Worm (Caenorhabditis elegans) whole organism, L3 larva: ENCODE data around the gene nlp-20.

ENCODE experiments used
- ZK546.5 ChIP-seq: sonication (generic microtip); optimal IDR thresholded peaks from 2 replicates; lab custom pipeline; 2017; ENCODE audit warnings: missing biosample characterization, missing genetic modification characterization
- aly-2 ChIP-seq: fragments of 150-350 bp; optimal IDR thresholded peaks from 2 replicates; lab custom pipeline; 2014; ENCODE audit warnings: missing biosample characterization, missing genetic modification characterization
- ama-1 ChIP-seq: fragments of 150-350 bp; optimal IDR thresholded peaks from 2 replicates; lab custom pipeline; 2018
- ceh-28 ChIP-seq: fragments of 150-350 bp; optimal IDR thresholded peaks from 2 replicates; lab custom pipeline; 2014; ENCODE audit warnings: missing biosample characterization, missing genetic modification reagents, missing genetic modification characterization
- ceh-82 ChIP-seq: fragments of 150-350 bp; optimal IDR thresholded peaks from 2 replicates; lab custom pipeline; 2014; ENCODE audit warnings: missing biosample characterization, missing genetic modification characterization
- ceh-9 ChIP-seq: sonication (generic microtip); optimal IDR thresholded peaks from 2 replicates; lab custom pipeline; 2018; ENCODE audit warnings: missing biosample characterization, missing genetic modification characterization
- daf-12 ChIP-seq: fragments of 150-350 bp; optimal IDR thresholded peaks from 2 replicates; lab custom pipeline; 2014; ENCODE audit warnings: missing biosample characterization, missing genetic modification reagents, missing genetic modification characterization
- egl-27 ChIP-seq: sonication (generic microtip); optimal IDR thresholded peaks from 4 replicates; lab custom pipeline; 2017; ENCODE audit warnings: missing biosample characterization, missing genetic modification reagents, missing genetic modification characterization
- egl-5 ChIP-seq: fragments of 150-350 bp; optimal IDR thresholded peaks from 2 replicates; lab custom pipeline; 2017; ENCODE audit warnings: missing biosample characterization, missing genetic modification reagents, missing genetic modification characterization, inconsistent platforms
- elt-1 ChIP-seq: fragments of 150-350 bp; optimal IDR thresholded peaks from 2 replicates; lab custom pipeline; 2014; ENCODE audit warnings: missing biosample characterization, missing genetic modification characterization
- elt-2 ChIP-seq: sonication (generic microtip); optimal IDR thresholded peaks from 2 replicates; lab custom pipeline; 2016; ENCODE audit warnings: missing genetic modification reagents, mild to moderate bottlenecking, missing genetic modification characterization, missing compliant biosample characterization
- elt-3 ChIP-seq, 3 experiments: fragments of 150-350 bp in 1 of 3; sonication (generic microtip) in 2 of 3; optimal IDR thresholded peaks; 2 replicates in 2 of 3; 4 replicates in 1 of 3; lab custom pipeline; 2014 to 2017; ENCODE audit warnings: missing biosample characterization in 3 of 3, missing genetic modification characterization in 3 of 3
- fkh-10 ChIP-seq: sonication (generic microtip); optimal IDR thresholded peaks from 2 replicates; lab custom pipeline; 2017; ENCODE audit warnings: missing biosample characterization, missing genetic modification reagents, missing genetic modification characterization
- hmg-11 ChIP-seq: sonication (generic microtip); optimal IDR thresholded peaks from 2 replicates; lab custom pipeline; 2016; ENCODE audit warnings: missing genetic modification characterization, missing compliant biosample characterization
- jun-1 ChIP-seq: fragments of 150-350 bp; optimal IDR thresholded peaks from 2 replicates; lab custom pipeline; 2014; ENCODE audit warnings: missing biosample characterization, missing genetic modification reagents, missing genetic modification characterization
- lin-15B ChIP-seq: fragments of 150-350 bp; optimal IDR thresholded peaks from 2 replicates; lab custom pipeline; 2014; ENCODE audit warnings: missing biosample characterization, missing genetic modification characterization
- lin-39 ChIP-seq: fragments of 150-350 bp; optimal IDR thresholded peaks from 2 replicates; lab custom pipeline; 2018; ENCODE audit warnings: missing biosample characterization, missing genetic modification reagents, missing genetic modification characterization
- lsy-12 ChIP-seq: sonication (generic microtip); optimal IDR thresholded peaks from 2 replicates; lab custom pipeline; 2016; ENCODE audit warnings: mild to moderate bottlenecking, missing genetic modification characterization, missing compliant biosample characterization
- mdl-1 ChIP-seq: fragments of 150-350 bp; optimal IDR thresholded peaks from 2 replicates; lab custom pipeline; 2014; ENCODE audit warnings: missing biosample characterization, missing genetic modification characterization
- nfya-1 ChIP-seq: sonication (generic microtip); optimal IDR thresholded peaks from 2 replicates; lab custom pipeline; 2017; ENCODE audit warnings: missing genetic modification characterization, mild to moderate bottlenecking, missing compliant biosample characterization, antibody characterized with exemption, moderate library complexity; ENCODE audit not compliant: insufficient read depth
- nhr-12 ChIP-seq: fragments of 150-350 bp; optimal IDR thresholded peaks from 2 replicates; lab custom pipeline; 2014; ENCODE audit warnings: missing biosample characterization, missing genetic modification characterization
- nhr-23 ChIP-seq: fragments of 150-350 bp; optimal IDR thresholded peaks from 2 replicates; lab custom pipeline; 2014; ENCODE audit warnings: missing biosample characterization, missing genetic modification reagents, missing genetic modification characterization
- nhr-237 ChIP-seq: fragments of 150-350 bp; optimal IDR thresholded peaks from 2 replicates; lab custom pipeline; 2014; ENCODE audit warnings: missing biosample characterization, missing genetic modification characterization
- nhr-25 ChIP-seq: sonication (generic microtip); optimal IDR thresholded peaks from 2 replicates; lab custom pipeline; 2017; ENCODE audit warnings: missing biosample characterization, missing genetic modification characterization
- nhr-28 ChIP-seq: fragments of 150-350 bp; optimal IDR thresholded peaks from 2 replicates; lab custom pipeline; 2014; ENCODE audit warnings: missing biosample characterization, missing genetic modification characterization
- nhr-43 ChIP-seq: sonication (generic microtip); optimal IDR thresholded peaks from 2 replicates; lab custom pipeline; 2016; ENCODE audit warnings: mild to moderate bottlenecking, missing genetic modification characterization, missing compliant biosample characterization; ENCODE audit not compliant: poor library complexity, severe bottlenecking
- nhr-67 ChIP-seq: fragments of 150-350 bp; optimal IDR thresholded peaks from 2 replicates; lab custom pipeline; 2014; ENCODE audit warnings: missing biosample characterization, missing genetic modification characterization
- nhr-76 ChIP-seq: fragments of 150-350 bp; sonication (generic microtip); optimal IDR thresholded peaks from 5 replicates; lab custom pipeline; 2014; ENCODE audit warnings: missing biosample characterization, missing genetic modification characterization
- pha-4 ChIP-seq: fragments of 150-350 bp; optimal IDR thresholded peaks from 2 replicates; lab custom pipeline; 2014; ENCODE audit warnings: missing biosample characterization, missing genetic modification reagents, missing genetic modification characterization
- snpc-4 ChIP-seq: fragments of 150-350 bp; optimal IDR thresholded peaks from 2 replicates; lab custom pipeline; 2014; ENCODE audit warnings: missing biosample characterization, missing genetic modification characterization
- tbx-2 ChIP-seq: sonication (generic microtip); optimal IDR thresholded peaks from 2 replicates; lab custom pipeline; 2016; ENCODE audit warnings: mild to moderate bottlenecking, missing genetic modification characterization, missing compliant biosample characterization
- unc-39 ChIP-seq: sonication (generic microtip); optimal IDR thresholded peaks from 4 replicates; lab custom pipeline; 2017; ENCODE audit warnings: missing biosample characterization, missing genetic modification characterization
- unc-62 ChIP-seq: fragments of 150-350 bp; sonication (generic microtip); optimal IDR thresholded peaks from 4 replicates; lab custom pipeline; 2014; ENCODE audit warnings: missing biosample characterization, missing genetic modification reagents, missing genetic modification characterization
- ztf-11 ChIP-seq: fragments of 150-350 bp; optimal IDR thresholded peaks from 2 replicates; lab custom pipeline; 2014; ENCODE audit warnings: missing biosample characterization, missing genetic modification characterization
- ztf-4 ChIP-seq: fragments of 150-350 bp; optimal IDR thresholded peaks from 2 replicates; lab custom pipeline; 2014; ENCODE audit warnings: missing biosample characterization, missing genetic modification characterization

The nlp-20 gene

ce11 chrIV:7672872-7673271, 30.0 kb upstream of the nlp-20 start, which contains the start of gene C08G9.2:
Gene C08G9.2, minus strand, starts transcription at chrIV:7672972.
- TF ChIP-seq fkh-10 (GFP tag; lab: Kevin White, UChicago): no peak
- no peak for TF ChIP-seq elt-3 (tag; optimal IDR thresholded peaks at IDR 0.05; lab: Kevin White, UChicago)
- TF ChIP-seq mdl-1 (tag; lab: Kevin White, UChicago): no peak
- TF ChIP-seq nhr-25: no peak
- TF ChIP-seq nhr-12 (tag; lab: Kevin White, UChicago): no peak
- TF ChIP-seq nfya-1 (tag; lab: Kevin White, UChicago): no peak
- no peak for TF ChIP-seq jun-1
- no peak for TF ChIP-seq daf-12 (tag; lab: Kevin White, UChicago)
- no peak for TF ChIP-seq hmg-11
- no peak for TF ChIP-seq lin-15B (tag; lab: Kevin White, UChicago)
- no peak for TF ChIP-seq egl-27
- TF ChIP-seq aly-2 (tag; lab: Kevin White, UChicago): no peak
- TF ChIP-seq ama-1: no peak

DNA sequence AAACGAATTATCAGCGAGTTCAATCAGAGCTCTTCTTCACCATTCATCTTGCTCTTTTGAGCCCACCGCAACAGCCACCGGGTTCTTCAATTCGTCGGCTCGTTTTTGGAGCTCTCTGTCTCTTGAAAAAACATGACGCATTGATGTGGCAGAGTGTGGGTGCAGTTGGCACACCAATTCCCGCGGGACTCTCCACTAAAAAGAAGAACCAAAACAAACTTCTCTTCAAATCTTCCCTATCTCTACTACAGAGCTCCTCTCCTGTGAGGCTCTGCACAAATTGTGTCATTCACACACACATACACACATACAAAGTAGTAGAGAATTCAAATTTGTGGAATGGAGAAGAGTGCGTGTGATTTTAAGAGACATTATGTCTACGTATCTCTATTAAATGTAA, 20.1 kb upstream of the nlp-20 start:
- TF ChIP-seq elt-1 (tag; lab: Kevin White, UChicago) (peak; percentile 77), hmg-11 (no peak), unc-62 (peak; percentile 57), nhr-43 (tag; lab: Kevin White, UChicago) (no peak), snpc-4 (tag; lab: Kevin White, UChicago) (no peak), pha-4 (tag; lab: Kevin White, UChicago) (no peak), tbx-2 (tag; lab: Kevin White, UChicago) (no peak), aly-2 (tag; lab: Kevin White, UChicago) (no peak), lin-15B (tag; lab: Kevin White, UChicago) (no peak), lsy-12 (tag; lab: Kevin White, UChicago) (no peak), elt-2 (tag; lab: Kevin White, UChicago) (no peak), ZK546.5 (tag; lab: Kevin White, UChicago) (no peak), lin-39 (tag; lab: Kevin White, UChicago) (peak; percentile 68), fkh-10 (GFP tag; lab: Kevin White, UChicago) (no peak), nhr-67 (tag; lab: Kevin White, UChicago) (no peak), nhr-28 (no peak), nhr-12 (tag; lab: Kevin White, UChicago) (no peak), egl-5 (tag; lab: Kevin White, UChicago) (no peak), nhr-237 (tag; lab: Kevin White, UChicago) (no peak), ama-1 (no peak), ceh-82 (tag; lab: Kevin White, UChicago) (peak; percentile 46), unc-39 (tag; lab: Kevin White, UChicago) (no peak), nfya-1 (tag; lab: Kevin White, UChicago) (peak; percentile 49), nhr-23 (tag; lab: Kevin White, UChicago) (no peak)

DNA sequence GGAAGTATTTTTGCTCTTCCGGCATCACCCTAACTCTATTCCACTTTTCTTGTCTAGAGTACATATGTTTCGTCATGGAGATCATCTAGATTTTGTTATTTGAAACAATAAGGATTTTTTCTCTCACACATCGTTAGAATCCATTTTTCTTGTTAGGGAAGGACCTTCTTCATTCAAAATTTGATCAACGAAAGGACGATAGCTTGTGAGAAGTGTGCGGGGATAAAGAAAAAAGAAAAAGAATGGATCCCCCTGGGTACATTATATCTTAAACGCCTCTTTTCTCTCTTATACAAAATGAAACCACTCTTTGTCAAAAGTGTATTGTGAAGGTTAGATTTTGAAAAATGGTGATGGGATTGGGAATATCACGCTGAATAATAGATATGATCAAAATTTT, 18.7 kb upstream of the nlp-20 start:
- TF ChIP-seq fkh-10 (GFP tag; lab: Kevin White, UChicago): peak; percentile 4
- TF ChIP-seq lin-39 (tag; lab: Kevin White, UChicago): no peak

DNA sequence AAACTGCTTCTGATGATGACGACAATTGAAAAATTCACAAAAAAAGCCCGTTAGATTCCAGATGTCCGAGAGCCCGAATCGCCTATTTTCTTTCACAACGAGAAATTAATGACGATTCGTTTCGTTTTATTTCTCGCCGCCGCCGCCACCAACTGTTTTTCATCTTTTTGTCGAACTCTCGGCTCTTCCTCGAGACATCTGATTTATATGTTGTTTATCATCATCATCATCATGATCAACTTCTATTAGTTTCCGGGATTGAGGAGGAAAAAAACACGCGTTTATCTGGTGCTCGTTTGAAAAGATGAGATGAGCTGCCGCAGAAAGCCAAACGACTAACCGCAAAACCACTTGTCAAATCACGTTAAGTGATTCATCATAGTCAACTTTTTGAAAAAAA, 16.6 kb upstream of the nlp-20 start:
- TF ChIP-seq lin-39 (tag; lab: Kevin White, UChicago): peak; percentile 46
- no peak for TF ChIP-seq ztf-4 (tag; lab: Kevin White, UChicago)
- TF ChIP-seq egl-5 (tag; lab: Kevin White, UChicago): peak; percentile 80
- TF ChIP-seq ama-1: no peak
- no peak for TF ChIP-seq ceh-9 (tag; lab: Kevin White, UChicago)
- TF ChIP-seq nfya-1 (tag; lab: Kevin White, UChicago): peak; percentile 11
- no peak for TF ChIP-seq ztf-11 (tag; lab: Kevin White, UChicago)
- TF ChIP-seq ceh-28 (tag; lab: Kevin White, UChicago): no peak
- TF ChIP-seq, all 47 proteins: peak for 3

DNA sequence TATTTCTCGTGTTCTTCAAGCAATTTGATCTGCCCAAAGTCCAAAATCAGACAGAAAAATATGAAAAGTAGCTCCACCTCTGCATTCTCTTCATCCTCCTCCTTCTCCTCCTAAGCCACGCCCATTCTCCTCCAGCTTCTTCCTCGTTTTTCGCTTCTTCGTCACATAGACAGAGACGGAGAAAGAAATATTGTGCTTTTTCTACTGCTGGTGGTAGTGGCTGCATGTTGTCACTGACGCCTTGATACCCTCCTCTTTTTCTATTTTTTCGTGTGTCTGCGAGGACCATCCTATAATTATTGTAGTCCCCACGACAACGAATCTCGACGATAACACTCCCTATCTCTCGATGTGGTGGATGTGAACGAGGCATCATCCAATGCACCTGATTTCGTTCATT, 15.7 kb upstream of the nlp-20 start, which contains the start of gene C08G9.1:
TSS of gene C08G9.1 (plus strand) at position 175 of the 400 bp plus-strand sequence.
- TF ChIP-seq nhr-67 (tag; lab: Kevin White, UChicago) (no peak), egl-5 (tag; lab: Kevin White, UChicago) (peak; percentile 31), nhr-23 (tag; lab: Kevin White, UChicago) (no peak), lin-39 (tag; lab: Kevin White, UChicago) (peak; percentile 27), mdl-1 (tag; lab: Kevin White, UChicago) (no peak), nhr-76 (tag; lab: Kevin White, UChicago) (no peak), nfya-1 (tag; lab: Kevin White, UChicago) (peak; percentile 41)
